Worm (Caenorhabditis elegans) whole organism, early embryonic: ENCODE measurements around the gene Y75B8A.28.

Experiments used
- B0310.2 ChIP-seq: sonication (generic microtip); optimal IDR thresholded peaks from 2 replicates; lab custom pipeline; 2016; ENCODE audit warnings: mild to moderate bottlenecking, missing genetic modification characterization, missing compliant biosample characterization
- F13C5.2 ChIP-seq: sonication (generic microtip); optimal IDR thresholded peaks from 2 replicates; lab custom pipeline; 2017; ENCODE audit warnings: mild to moderate bottlenecking, missing genetic modification characterization, inconsistent platforms, missing compliant biosample characterization
- aly-1 ChIP-seq: sonication (generic microtip); optimal IDR thresholded peaks from 2 replicates; lab custom pipeline; 2016; ENCODE audit warnings: missing genetic modification characterization, missing compliant biosample characterization
- ama-1 ChIP-seq: fragments of 150-350 bp; optimal IDR thresholded peaks from 2 replicates; lab custom pipeline; 2014
- ceh-13 ChIP-seq: fragments of 200-800 bp; sonication (Bioruptor generic); optimal IDR thresholded peaks from 2 replicates; lab custom pipeline; 2018; ENCODE audit warnings: mild to moderate bottlenecking, missing genetic modification characterization, missing compliant biosample characterization
- ceh-36 ChIP-seq: sonication (generic microtip); optimal IDR thresholded peaks from 2 replicates; lab custom pipeline; 2016; ENCODE audit warnings: missing genetic modification characterization, inconsistent platforms, missing compliant biosample characterization
- ets-7 ChIP-seq: sonication (generic microtip); optimal IDR thresholded peaks from 2 replicates; lab custom pipeline; 2016; ENCODE audit warnings: missing genotype, missing genetic modification characterization, missing compliant biosample characterization
- flt-1 ChIP-seq: fragments of 200-800 bp; sonication (Bioruptor generic); IDR thresholded peaks from 2 replicates; pipeline ENCODE4 v1.3.6; 2022; ENCODE audit warnings: missing genetic modification characterization, missing compliant biosample characterization
- hmbx-1 ChIP-seq: sonication (generic microtip); optimal IDR thresholded peaks from 2 replicates; lab custom pipeline; 2016; ENCODE audit warnings: mild to moderate bottlenecking, missing genetic modification characterization, missing compliant biosample characterization
- hmg-4 ChIP-seq: fragments of 200-800 bp; sonication (Bioruptor generic); optimal IDR thresholded peaks from 2 replicates; lab custom pipeline; 2018; ENCODE audit warnings: mild to moderate bottlenecking, missing genetic modification characterization, missing compliant biosample characterization
- hnd-1 ChIP-seq: sonication (generic microtip); optimal IDR thresholded peaks from 2 replicates; lab custom pipeline; 2016; ENCODE audit warnings: missing genetic modification characterization, missing compliant biosample characterization
- pes-1 ChIP-seq: fragments of 200-800 bp; sonication (Bioruptor generic); IDR thresholded peaks from 2 replicates; pipeline ENCODE4 v1.3.6; 2022; ENCODE audit warnings: missing genetic modification reagents, missing genetic modification characterization, missing compliant biosample characterization
- scrt-1 ChIP-seq: fragments of 200-800 bp; sonication (Bioruptor generic); IDR thresholded peaks from 2 replicates; pipeline ENCODE4 v1.3.6; 2022; ENCODE audit warnings: missing genetic modification characterization, missing compliant biosample characterization
- sea-1 ChIP-seq: fragments of 200-800 bp; sonication (Bioruptor generic); conservative IDR thresholded peaks from 2 replicates; pipeline ENCODE4 v1.3.6; 2022; ENCODE audit warnings: missing genetic modification characterization, missing compliant biosample characterization
- tbx-11 ChIP-seq: fragments of 200-800 bp; sonication (Bioruptor generic); IDR thresholded peaks from 2 replicates; pipeline ENCODE4 v1.3.6; 2022; ENCODE audit warnings: missing genetic modification characterization, missing compliant biosample characterization
- tbx-37 ChIP-seq: fragments of 200-800 bp; sonication (Bioruptor generic); conservative IDR thresholded peaks from 2 replicates; pipeline ENCODE4 v1.3.6; 2022; ENCODE audit warnings: missing genetic modification reagents, missing genetic modification characterization, missing compliant biosample characterization
- tra-4 ChIP-seq: sonication (generic microtip); optimal IDR thresholded peaks from 2 replicates; lab custom pipeline; 2017; ENCODE audit warnings: missing genetic modification characterization, missing compliant biosample characterization

The Y75B8A.28 gene

ce11 chrIII:12325284-12325683, 6.4 kb downstream of the Y75B8A.28 start:
- TF ChIP-seq scrt-1 (GFP tag; lab: Robert Waterston, UW), result no peak
- TF ChIP-seq hmg-4, result no peak
- no peak for TF ChIP-seq pes-1 (GFP tag; lab: Robert Waterston, UW)
- TF ChIP-seq tbx-37 (GFP tag; lab: Robert Waterston, UW), result no peak
- TF ChIP-seq ceh-13 (GFP tag; lab: Kevin White, UChicago), result no peak

ce11 chrIII:12327528-12327997, 8.7 kb downstream of the Y75B8A.28 start, which contains the start of the genes zip-12 and Y75B8A.63:
zip-12 (plus strand) TSS chrIII:12327914.
Y75B8A.63 (plus strand) TSS chrIII:12327947.
- TF ChIP-seq tbx-37 (GFP tag; lab: Robert Waterston, UW) (no peak), hmbx-1 (tag; lab: Kevin White, UChicago) (no peak), aly-1 (tag; lab: Kevin White, UChicago) (no peak), ets-7 (tag; lab: Kevin White, UChicago) (no peak), flt-1 (GFP tag; lab: Robert Waterston, UW) (no peak), tra-4 (no peak), hnd-1 (no peak), F13C5.2 (tag; lab: Kevin White, UChicago) (no peak), ama-1 (lab: Kevin White, UChicago) (no peak), B0310.2 (tag; lab: Kevin White, UChicago) (no peak), ceh-13 (GFP tag; lab: Kevin White, UChicago) (no peak), pes-1 (GFP tag; lab: Robert Waterston, UW) (no peak), ceh-36 (tag; lab: Kevin White, UChicago) (no peak), sea-1 (no peak), scrt-1 (GFP tag; lab: Robert Waterston, UW) (no peak), tbx-11 (no peak)

DNA sequence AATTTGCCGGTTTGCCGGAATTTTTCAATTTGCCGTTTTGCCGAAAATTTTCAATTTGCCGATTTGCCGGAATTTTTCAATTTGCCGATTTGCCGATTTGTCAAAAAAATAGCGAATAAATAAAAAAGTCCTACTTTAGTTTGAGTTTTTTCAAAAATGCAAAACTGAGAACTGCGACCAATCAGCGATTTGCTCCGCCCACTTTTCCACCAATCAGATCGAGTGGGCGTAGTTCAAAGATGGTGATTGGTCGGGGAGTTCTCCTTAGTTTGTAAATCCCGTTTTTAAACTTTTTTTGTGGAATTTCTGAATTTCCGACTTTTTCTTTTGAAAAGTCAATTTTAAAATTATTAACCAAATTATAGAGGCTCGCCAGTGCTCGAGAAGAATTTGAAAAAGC, 12.4 kb downstream of the Y75B8A.28 start:
- no peak for TF ChIP-seq tbx-11
- no peak for TF ChIP-seq sea-1
- TF ChIP-seq B0310.2 (tag; lab: Kevin White, UChicago), result no peak
- TF ChIP-seq ceh-13 (GFP tag; lab: Kevin White, UChicago), result no peak
- no peak for TF ChIP-seq hmg-4
- TF ChIP-seq tbx-37 (GFP tag; lab: Robert Waterston, UW), result no peak
- TF ChIP-seq tra-4, result no peak
- TF ChIP-seq pes-1 (GFP tag; lab: Robert Waterston, UW), result no peak
- TF ChIP-seq scrt-1 (GFP tag; lab: Robert Waterston, UW), result no peak
- TF ChIP-seq flt-1 (GFP tag; lab: Robert Waterston, UW), result no peak
- no peak for TF ChIP-seq aly-1 (tag; lab: Kevin White, UChicago)
- TF ChIP-seq ama-1 (lab: Kevin White, UChicago), result no peak

DNA sequence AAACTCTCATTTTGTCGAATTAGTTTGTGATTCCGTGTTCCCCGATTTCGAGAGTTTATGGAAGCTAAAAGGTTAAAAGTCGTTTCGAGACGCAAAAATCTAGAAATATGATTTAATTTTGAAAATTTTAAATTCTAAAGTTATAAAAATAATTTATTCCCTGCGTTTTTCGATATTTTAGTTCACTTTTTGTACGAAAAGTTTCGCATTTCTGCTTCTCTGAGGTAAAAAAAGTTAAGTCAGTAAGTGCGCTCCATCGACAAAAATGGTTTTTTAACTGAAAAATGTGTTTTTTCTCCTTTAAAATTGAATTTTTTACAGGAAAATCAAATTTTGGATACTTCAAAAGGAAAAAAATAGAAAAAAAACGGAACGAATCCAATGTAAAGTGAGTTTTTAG, 14.6 kb downstream of the Y75B8A.28 start, which contains the start of gene zip-1:
Gene zip-1 (plus strand): TSS at position 301 of the 400 bp plus-strand sequence.
- no peak for TF ChIP-seq flt-1 (GFP tag; lab: Robert Waterston, UW)
- TF ChIP-seq hmbx-1 (tag; lab: Kevin White, UChicago), result no peak

- TF ChIP-seq flt-1 (GFP tag; lab: Robert Waterston, UW) (no peak), pes-1 (GFP tag; lab: Robert Waterston, UW) (no peak), F13C5.2 (tag; lab: Kevin White, UChicago) (no peak), hnd-1 (no peak), sea-1 (no peak), B0310.2 (tag; lab: Kevin White, UChicago) (no peak), aly-1 (tag; lab: Kevin White, UChicago) (no peak), ama-1 (lab: Kevin White, UChicago) (no peak), tbx-37 (GFP tag; lab: Robert Waterston, UW) (no peak), hmbx-1 (tag; lab: Kevin White, UChicago) (no peak), scrt-1 (GFP tag; lab: Robert Waterston, UW) (no peak), tra-4 (no peak), ceh-13 (GFP tag; lab: Kevin White, UChicago) (no peak)
These were observed 15.4 kb downstream of the Y75B8A.28 start for ce11 chrIII:12334268-12334667.

ce11 chrIII:12335400-12335994, 16.6 kb downstream of the Y75B8A.28 start:
- no peak for TF ChIP-seq tbx-37 (GFP tag; lab: Robert Waterston, UW)
- no peak for TF ChIP-seq hmg-4
- no peak for TF ChIP-seq F13C5.2 (tag; lab: Kevin White, UChicago)
- no peak for TF ChIP-seq ceh-36 (tag; lab: Kevin White, UChicago)
- TF ChIP-seq scrt-1 (GFP tag; lab: Robert Waterston, UW), result no peak
- no peak for TF ChIP-seq ceh-13 (GFP tag; lab: Kevin White, UChicago)
- TF ChIP-seq ets-7 (tag; lab: Kevin White, UChicago), result no peak
- TF ChIP-seq aly-1 (tag; lab: Kevin White, UChicago), result no peak
- no peak for TF ChIP-seq B0310.2 (tag; lab: Kevin White, UChicago)

ce11 chrIII:12344940-12345339, 26.1 kb downstream of the Y75B8A.28 start:
- TF ChIP-seq scrt-1 (GFP tag; lab: Robert Waterston, UW), result no peak

DNA sequence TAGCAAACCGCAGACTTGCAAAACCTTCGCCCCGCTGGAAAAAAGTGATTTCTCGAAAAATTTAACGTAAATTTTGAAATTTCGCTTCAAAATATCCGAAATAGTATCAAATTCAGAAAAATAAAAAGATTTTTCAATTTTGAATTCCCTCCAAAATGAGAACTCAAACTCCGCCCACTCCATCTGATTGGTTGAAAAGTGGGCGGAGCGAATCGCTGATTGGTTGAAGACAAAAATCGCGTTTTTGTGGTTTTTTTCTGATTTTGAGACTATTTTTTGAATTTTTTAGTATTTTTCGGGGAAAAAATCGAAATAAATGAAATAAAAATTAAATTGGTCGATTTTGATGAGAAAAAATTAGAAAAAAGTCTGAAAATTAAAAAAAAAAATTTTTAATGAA, 30.1 kb downstream of the Y75B8A.28 start:
- TF ChIP-seq ama-1 (lab: Kevin White, UChicago) (no peak), F13C5.2 (tag; lab: Kevin White, UChicago) (no peak), sea-1 (no peak), tbx-37 (GFP tag; lab: Robert Waterston, UW) (no peak), tbx-11 (no peak), aly-1 (tag; lab: Kevin White, UChicago) (no peak), tra-4 (no peak)
